Worm (Caenorhabditis elegans): ENCODE results near the gene srsx-27.

DNA sequence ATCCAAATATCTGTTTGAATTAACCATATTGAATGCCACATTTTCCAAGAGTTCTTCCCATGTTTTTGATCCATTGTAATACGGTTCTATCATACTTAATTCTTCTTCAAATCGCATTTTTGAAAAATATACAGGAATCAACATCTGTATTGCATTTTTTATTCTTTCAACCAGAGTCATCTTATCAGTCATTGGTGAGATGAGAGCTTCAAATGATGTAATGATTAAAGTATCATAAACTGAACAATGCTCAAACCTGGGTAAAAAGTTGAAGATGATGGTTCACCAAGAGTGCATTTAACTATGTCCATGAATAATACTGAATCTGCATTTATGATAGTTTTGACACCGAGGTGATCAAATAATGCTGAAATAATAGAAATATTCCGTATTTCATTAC lies 46.0 kb upstream of the srsx-27 start:
- TF ChIP-seq nhr-12 (tag; optimal IDR thresholded peaks at IDR 0.05) (no peak), snpc-4 (tag; optimal IDR thresholded peaks at IDR 0.05) (no peak), dmd-4 (tag; optimal IDR thresholded peaks at IDR 0.05) (no peak), nhr-6 (tag; optimal IDR thresholded peaks at IDR 0.05) (no peak), ama-1 (optimal IDR thresholded peaks at IDR 0.05) (no peak), ztf-11 (tag; optimal IDR thresholded peaks at IDR 0.05) (no peak), lsy-2 (tag; optimal IDR thresholded peaks at IDR 0.05) (no peak), aly-2 (tag; optimal IDR thresholded peaks at IDR 0.05) (no peak), nhr-11 (tag; optimal IDR thresholded peaks at IDR 0.05) (no peak), lin-39 (tag; optimal IDR thresholded peaks at IDR 0.05) (no peak), fos-1 (tag; optimal IDR thresholded peaks at IDR 0.05) (peak; percentile 16), elt-3 (tag; optimal IDR thresholded peaks at IDR 0.05) (no peak), ceh-82 (tag; optimal IDR thresholded peaks at IDR 0.05) (no peak), unc-39 (tag; optimal IDR thresholded peaks at IDR 0.05) (no peak)
